Worm (Caenorhabditis elegans) whole organism, L1 larva: Measurements from ENCODE around the gene D1086.10.

Experiments
- C34B4.2 ChIP-seq: sonication (generic microtip); optimal IDR thresholded peaks from 2 replicates; lab custom pipeline; 2017; ENCODE audit warnings: mild to moderate bottlenecking, missing genetic modification characterization, missing compliant biosample characterization
- F16B12.6 ChIP-seq: fragments of 150-350 bp; optimal IDR thresholded peaks from 2 replicates; lab custom pipeline; 2014; ENCODE audit warnings: missing biosample characterization, missing genetic modification characterization
- alr-1 ChIP-seq: fragments of 200-800 bp; sonication (Bioruptor generic); optimal IDR thresholded peaks from 2 replicates; lab custom pipeline; 2018; ENCODE audit warnings: borderline replicate concordance, mild to moderate bottlenecking, missing genetic modification characterization, missing compliant biosample characterization
- ama-1 ChIP-seq: fragments of 150-350 bp; optimal IDR thresholded peaks from 2 replicates; lab custom pipeline; 2014
- blmp-1 ChIP-seq: fragments of 150-350 bp; optimal IDR thresholded peaks from 2 replicates; lab custom pipeline; 2014; ENCODE audit warnings: missing biosample characterization, missing genetic modification characterization
- ceh-63 ChIP-seq: fragments of 200-800 bp; sonication (Bioruptor generic); optimal IDR thresholded peaks from 2 replicates; lab custom pipeline; 2018; ENCODE audit warnings: mild to moderate bottlenecking, missing genetic modification characterization, missing compliant biosample characterization
- ceh-8 ChIP-seq: fragments of 200-800 bp; sonication (Bioruptor generic); optimal IDR thresholded peaks from 2 replicates; lab custom pipeline; 2018; ENCODE audit warnings: mild to moderate bottlenecking, missing genetic modification characterization, moderate library complexity, missing compliant biosample characterization
- ceh-82 ChIP-seq, 3 experiments: fragments of 150-350 bp in 1 of 3; sonication (generic microtip) in 2 of 3; optimal IDR thresholded peaks; 2 replicates each; lab custom pipeline; 2014 to 2017; ENCODE audit warnings: missing biosample characterization in 3 of 3, missing genetic modification characterization in 3 of 3
- ceh-90 ChIP-seq: sonication (generic microtip); optimal IDR thresholded peaks from 2 replicates; lab custom pipeline; 2016; ENCODE audit warnings: missing genetic modification characterization, missing compliant biosample characterization
- efl-1 ChIP-seq, 4 experiments: fragments of 150-350 bp; optimal IDR thresholded peaks in 3 of 4; peaks in 1 of 4; 1 replicate in 1 of 4; 2 replicates in 3 of 4; lab custom pipeline; 2014; ENCODE audit warnings: missing biosample characterization in 2 of 4, missing genetic modification characterization in 2 of 4, missing genetic modification reagents in 2 of 4
- egl-13 ChIP-seq: sonication (generic microtip); optimal IDR thresholded peaks from 2 replicates; lab custom pipeline; 2016; ENCODE audit warnings: missing genotype, missing genetic modification reagents, missing genetic modification characterization, missing compliant biosample characterization
- elt-3 ChIP-seq, 6 experiments: fragments of 150-350 bp in 1 of 6; sonication (generic microtip); optimal IDR thresholded peaks; 2 replicates each; lab custom pipeline; 2017 to 2018; ENCODE audit warnings: missing biosample characterization in 6 of 6, missing genetic modification characterization in 6 of 6, inconsistent platforms in 1 of 6
- ets-5 ChIP-seq: fragments of 200-800 bp; sonication (Bioruptor generic); IDR thresholded peaks from 2 replicates; pipeline ENCODE4 v1.3.6; 2022; ENCODE audit warnings: missing genetic modification characterization, missing compliant biosample characterization
- grh-1 ChIP-seq: fragments of 200-800 bp; sonication (Bioruptor generic); IDR thresholded peaks from 2 replicates; pipeline ENCODE4 v1.3.6; 2022; ENCODE audit warnings: missing genetic modification reagents, missing genetic modification characterization, missing compliant biosample characterization
- hlh-17 ChIP-seq: fragments of 200-800 bp; sonication (Bioruptor generic); optimal IDR thresholded peaks from 2 replicates; lab custom pipeline; 2018; ENCODE audit warnings: missing genetic modification characterization, mild to moderate bottlenecking, missing compliant biosample characterization, moderate library complexity, borderline replicate concordance
- hlh-4 ChIP-seq: sonication (generic microtip); optimal IDR thresholded peaks from 2 replicates; lab custom pipeline; 2016; ENCODE audit warnings: mild to moderate bottlenecking, missing genetic modification characterization, missing compliant biosample characterization
- hpl-2 ChIP-seq: fragments of 150-350 bp; optimal IDR thresholded peaks from 2 replicates; lab custom pipeline; 2014; ENCODE audit warnings: missing biosample characterization, missing genetic modification reagents, missing genetic modification characterization
- irx-1 ChIP-seq: sonication (generic microtip); optimal IDR thresholded peaks from 2 replicates; lab custom pipeline; 2016; ENCODE audit warnings: missing genetic modification characterization, missing compliant biosample characterization
- isw-1 ChIP-seq: fragments of 200-800 bp; sonication (Bioruptor generic); IDR thresholded peaks from 2 replicates; pipeline ENCODE4 v1.3.6; 2022; ENCODE audit warnings: missing genetic modification characterization, missing compliant biosample characterization
- jun-1 ChIP-seq: fragments of 150-350 bp; optimal IDR thresholded peaks from 2 replicates; lab custom pipeline; 2014; ENCODE audit warnings: missing biosample characterization, missing genetic modification reagents, missing genetic modification characterization
- lin-13 ChIP-seq: fragments of 150-350 bp; optimal IDR thresholded peaks from 2 replicates; lab custom pipeline; 2014; ENCODE audit warnings: missing biosample characterization, missing genetic modification reagents, missing genetic modification characterization
- lin-14 ChIP-seq: fragments of 200-800 bp; sonication (Bioruptor generic); optimal IDR thresholded peaks from 2 replicates; lab custom pipeline; 2018; ENCODE audit warnings: mild to moderate bottlenecking, missing genetic modification characterization, moderate library complexity, missing compliant biosample characterization
- lin-35 ChIP-seq, 2 experiments: fragments of 150-350 bp; optimal IDR thresholded peaks; 2 replicates each; lab custom pipeline; 2014; ENCODE audit warnings: missing biosample characterization in 2 of 2, missing genetic modification characterization in 2 of 2, missing genetic modification reagents in 2 of 2
- lsy-2 ChIP-seq, 2 experiments: fragments of 150-350 bp; optimal IDR thresholded peaks; 2 replicates each; lab custom pipeline; 2014; ENCODE audit warnings: missing biosample characterization in 2 of 2, missing genetic modification characterization in 2 of 2
- mdl-1 ChIP-seq, 2 experiments: fragments of 150-350 bp; optimal IDR thresholded peaks; 2 replicates each; lab custom pipeline; 2014 to 2017; ENCODE audit warnings: missing biosample characterization in 2 of 2, missing genetic modification characterization in 2 of 2, inconsistent platforms in 1 of 2
- mep-1 ChIP-seq: fragments of 150-350 bp; optimal IDR thresholded peaks from 2 replicates; lab custom pipeline; 2014; ENCODE audit warnings: missing biosample characterization, missing genetic modification characterization
- nhr-11 ChIP-seq: fragments of 150-350 bp; optimal IDR thresholded peaks from 2 replicates; lab custom pipeline; 2014; ENCODE audit warnings: missing biosample characterization, missing genetic modification characterization
- nhr-19 ChIP-seq: fragments of 200-800 bp; sonication (Bioruptor generic); conservative IDR thresholded peaks from 2 replicates; pipeline ENCODE4 v1.3.6; 2022; ENCODE audit warnings: missing genetic modification characterization, missing compliant biosample characterization
- nhr-20 ChIP-seq: sonication (generic microtip); optimal IDR thresholded peaks from 2 replicates; lab custom pipeline; 2016; ENCODE audit warnings: mild to moderate bottlenecking, missing genetic modification characterization, missing compliant biosample characterization
- nhr-237 ChIP-seq: fragments of 150-350 bp; optimal IDR thresholded peaks from 2 replicates; lab custom pipeline; 2014; ENCODE audit warnings: missing biosample characterization, missing genetic modification characterization
- nhr-47 ChIP-seq: sonication (generic microtip); optimal IDR thresholded peaks from 2 replicates; lab custom pipeline; 2016; ENCODE audit warnings: mild to moderate bottlenecking, missing genetic modification characterization, moderate library complexity, missing compliant biosample characterization
- nhr-71 ChIP-seq: sonication (generic microtip); optimal IDR thresholded peaks from 2 replicates; lab custom pipeline; 2016; ENCODE audit warnings: mild to moderate bottlenecking, missing genetic modification characterization, moderate library complexity, missing compliant biosample characterization
- nhr-85 ChIP-seq: sonication (generic microtip); peaks from one replicate; lab custom pipeline; 2016; ENCODE audit warnings: missing genetic modification characterization, inconsistent platforms, missing compliant biosample characterization
- nhr-90 ChIP-seq: sonication (generic microtip); optimal IDR thresholded peaks from 2 replicates; lab custom pipeline; 2016; ENCODE audit warnings: mild to moderate bottlenecking, missing genetic modification characterization, missing compliant biosample characterization; ENCODE audit not compliant: poor library complexity
- pax-3 ChIP-seq: fragments of 200-800 bp; sonication (Bioruptor generic); optimal IDR thresholded peaks from 2 replicates; lab custom pipeline; 2018; ENCODE audit warnings: mild to moderate bottlenecking, missing genetic modification characterization, moderate library complexity, missing compliant biosample characterization
- rnt-1 ChIP-seq: sonication (generic microtip); optimal IDR thresholded peaks from 2 replicates; lab custom pipeline; 2016; ENCODE audit warnings: mild to moderate bottlenecking, missing genetic modification characterization, moderate library complexity, missing compliant biosample characterization
- skn-1 ChIP-seq: fragments of 150-350 bp; optimal IDR thresholded peaks from 2 replicates; lab custom pipeline; 2014; ENCODE audit warnings: missing biosample characterization, missing genetic modification characterization
- snpc-4 ChIP-seq: fragments of 150-350 bp; optimal IDR thresholded peaks from 2 replicates; lab custom pipeline; 2014; ENCODE audit warnings: missing biosample characterization, missing genetic modification characterization
- snu-23 ChIP-seq: sonication (generic microtip); optimal IDR thresholded peaks from 2 replicates; lab custom pipeline; 2016; ENCODE audit warnings: missing genetic modification characterization, missing compliant biosample characterization
- sox-4 ChIP-seq: sonication (generic microtip); optimal IDR thresholded peaks from 2 replicates; lab custom pipeline; 2016; ENCODE audit warnings: missing genetic modification characterization, missing compliant biosample characterization
- sptf-1 ChIP-seq: fragments of 150-350 bp; optimal IDR thresholded peaks from 2 replicates; lab custom pipeline; 2014; ENCODE audit warnings: missing biosample characterization, missing genetic modification characterization
- tbx-2 ChIP-seq: sonication (generic microtip); optimal IDR thresholded peaks from 2 replicates; lab custom pipeline; 2016; ENCODE audit warnings: missing genetic modification characterization, missing compliant biosample characterization
- tlp-1 ChIP-seq: fragments of 150-350 bp; optimal IDR thresholded peaks from 2 replicates; lab custom pipeline; 2014; ENCODE audit warnings: missing biosample characterization, missing genetic modification characterization
- unc-98 ChIP-seq: fragments of 200-800 bp; sonication (Bioruptor generic); IDR thresholded peaks from 2 replicates; pipeline ENCODE4 v1.3.6; 2022; ENCODE audit warnings: missing genetic modification characterization, missing compliant biosample characterization
- vab-15 ChIP-seq: sonication (generic microtip); optimal IDR thresholded peaks from 2 replicates; lab custom pipeline; 2017; ENCODE audit warnings: missing genotype, mild to moderate bottlenecking, missing genetic modification characterization, missing compliant biosample characterization

The D1086.10 gene

DNA sequence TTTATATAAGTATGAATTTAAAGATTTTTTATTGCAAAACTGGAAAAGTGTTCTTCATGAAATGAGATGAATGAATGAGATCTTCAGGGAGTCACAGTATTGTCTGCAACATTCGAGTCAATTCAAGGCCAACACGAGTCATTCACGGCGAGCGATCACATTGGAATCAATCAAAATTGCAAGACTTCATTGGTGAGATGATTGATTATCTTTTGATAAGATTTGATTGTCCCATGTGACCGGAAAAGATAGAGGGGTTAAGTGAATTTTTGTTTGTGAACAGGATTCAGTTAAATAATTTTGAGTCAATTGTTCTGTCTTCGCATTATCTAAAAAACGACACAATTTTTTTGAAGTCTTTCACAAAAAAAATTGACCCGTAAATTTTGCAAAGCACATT is 12.4 kb downstream of the D1086.10 start:
- TF ChIP-seq efl-1 (optimal IDR thresholded peaks at IDR 0.05; lab: Kevin White, UChicago), result no peak
- peak in 1 of 2 experiments; percentile 9 for TF ChIP-seq efl-1 (GFP tag; optimal IDR thresholded peaks at IDR 0.05 in 1 of 2; lab: Kevin White, UChicago)
- TF ChIP-seq unc-98 (GFP tag; lab: Robert Waterston, UW), result no peak
- TF ChIP-seq nhr-71 (tag; lab: Kevin White, UChicago), result peak; percentile 66
- peak in 5 of 6 experiments; percentile 55 to 99 (median 70) for TF ChIP-seq elt-3 (tag; optimal IDR thresholded peaks at IDR 0.05; lab: Kevin White, UChicago)
- peak; percentile 46 for TF ChIP-seq nhr-90 (tag; lab: Kevin White, UChicago)
- TF ChIP-seq ceh-8 (GFP tag; lab: Kevin White, UChicago), result no peak
- TF ChIP-seq pax-3 (tag; lab: Kevin White, UChicago), result no peak
- no peak for TF ChIP-seq hlh-4 (tag; lab: Kevin White, UChicago)
- no peak for TF ChIP-seq ceh-82 (tag; optimal IDR thresholded peaks at IDR 0.05; lab: Kevin White, UChicago)
- no peak for TF ChIP-seq F16B12.6
- TF ChIP-seq nhr-19 (GFP tag; lab: Robert Waterston, UW), result peak; percentile 23; the same call in 1 of the 2 replicates
- TF ChIP-seq mdl-1 (tag; optimal IDR thresholded peaks at IDR 0.05; lab: Kevin White, UChicago), result peak in 1 of 2 experiments; percentile 10
- TF ChIP-seq rnt-1, result no peak
- peak in 1 of 2 experiments; percentile 24 for TF ChIP-seq lsy-2 (tag; optimal IDR thresholded peaks at IDR 0.05; lab: Kevin White, UChicago)
- no peak for TF ChIP-seq C34B4.2 (tag; lab: Kevin White, UChicago)
- TF ChIP-seq skn-1 (tag; lab: Kevin White, UChicago), result no peak
- peak; percentile 65 for TF ChIP-seq blmp-1
- peak; percentile 56 for TF ChIP-seq tbx-2 (tag; lab: Kevin White, UChicago)
- TF ChIP-seq lin-14 (GFP tag; lab: Kevin White, UChicago), result peak; percentile 84
- no peak for TF ChIP-seq hlh-17 (GFP tag; lab: Kevin White, UChicago)
- peak; percentile 77 for TF ChIP-seq nhr-20 (tag; lab: Kevin White, UChicago)
- TF ChIP-seq isw-1, result no peak
- no peak for TF ChIP-seq sox-4 (tag; lab: Kevin White, UChicago)
- TF ChIP-seq nhr-47 (tag; lab: Kevin White, UChicago), result peak; percentile 20
- no peak for TF ChIP-seq egl-13 (tag; lab: Kevin White, UChicago)
- peak; percentile 20 for TF ChIP-seq mep-1 (tag; lab: Kevin White, UChicago)
- TF ChIP-seq ceh-90, result no peak
- TF ChIP-seq irx-1 (tag; lab: Kevin White, UChicago), result no peak
- no peak for TF ChIP-seq ceh-63 (GFP tag; lab: Kevin White, UChicago)
- no peak for TF ChIP-seq nhr-11 (tag; lab: Kevin White, UChicago)
- no peak for TF ChIP-seq jun-1 (tag; lab: Kevin White, UChicago)
- peak; percentile 60 for TF ChIP-seq snu-23 (GFP tag; lab: Kevin White, UChicago)
- TF ChIP-seq vab-15 (tag; lab: Kevin White, UChicago), result no peak
- TF ChIP-seq nhr-85 (tag; lab: Kevin White, UChicago), result peak; percentile 85
- peak; percentile 68 for TF ChIP-seq grh-1 (GFP tag; lab: Robert Waterston, UW)
- TF ChIP-seq nhr-237 (tag; lab: Kevin White, UChicago), result no peak
- no peak for TF ChIP-seq lin-13
- TF ChIP-seq hpl-2 (GFP tag; lab: Kevin White, UChicago), result no peak
- no peak for TF ChIP-seq sptf-1 (tag; lab: Kevin White, UChicago)
- no peak for TF ChIP-seq tlp-1 (tag; lab: Kevin White, UChicago)
- no peak for TF ChIP-seq lin-35 (GFP tag; optimal IDR thresholded peaks at IDR 0.05; lab: Kevin White, UChicago)

DNA sequence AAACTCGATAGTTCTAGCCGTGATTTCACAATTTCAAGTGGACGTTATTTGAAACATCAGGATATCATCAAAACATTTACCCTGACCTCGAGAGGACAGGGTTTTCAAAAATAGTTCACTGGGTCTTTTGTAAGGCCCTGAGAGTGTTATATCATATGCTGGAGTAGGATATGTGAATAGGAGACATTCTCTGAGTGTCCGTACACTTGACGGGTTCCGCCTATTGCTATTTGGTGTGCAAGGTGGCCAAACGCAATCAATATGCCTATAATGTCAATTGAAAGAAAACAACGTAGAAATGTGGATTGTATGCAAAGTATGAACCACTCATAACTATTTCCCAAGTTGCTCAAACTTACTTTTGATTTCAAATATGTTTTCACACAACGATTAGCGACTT is 14.8 kb downstream of the D1086.10 start:
- peak; percentile 11 for TF ChIP-seq rnt-1
- TF ChIP-seq jun-1 (tag; lab: Kevin White, UChicago), result no peak
- no peak for TF ChIP-seq ama-1
- TF ChIP-seq lin-13, result no peak
- TF ChIP-seq unc-98 (GFP tag; lab: Robert Waterston, UW), result no peak
- peak; percentile 26 for TF ChIP-seq snpc-4 (tag; lab: Kevin White, UChicago)
- no peak for TF ChIP-seq alr-1 (tag; lab: Kevin White, UChicago)
- no peak for TF ChIP-seq ets-5 (GFP tag; lab: Robert Waterston, UW)
